Comparison of ENCODE assay signal across 4 fruit fly cellular contexts in genomic region chrX:10232497-10232896, dm6.
TF ChIP-seq lines count a peak whose summit lies in the region.

No protein-coding gene starts in this region.

- TF ChIP-seq CTCF in whole organism, embryonic (GFP tag; optimal IDR thresholded peaks at IDR 0.05; lab: Kevin White, UChicago), result peak; percentile 36

TF ChIP-seq in whole organism, embryonic, 481 proteins besides CTCF, POLR2A, EP300 and RAD21 (continues in another document):
- TF ChIP-seq sna (GFP tag; IDR thresholded peaks at IDR 0.05; lab: Robert Waterston, UW; ENCODE audit: partially characterized antibody), result no peak
- TF ChIP-seq E2f2 (GFP tag; IDR thresholded peaks at IDR 0.05; lab: Robert Waterston, UW), result peak; percentile 33; the same call in 1 of the 2 replicates
- TF ChIP-seq az2 (GFP tag; optimal IDR thresholded peaks at IDR 0.05; lab: Kevin White, UChicago), result peak; percentile 75
- peak in 1 of 2 experiments; percentile 1 for TF ChIP-seq insv (GFP tag; optimal IDR thresholded peaks at IDR 0.05; lab: Kevin White, UChicago)
- peak; percentile 85 for TF ChIP-seq CG7556 (GFP tag; optimal IDR thresholded peaks at IDR 0.05; lab: Kevin White, UChicago)
- no peak for TF ChIP-seq pita (GFP tag; optimal IDR thresholded peaks at IDR 0.05; lab: Kevin White, UChicago)
- TF ChIP-seq Lhr (GFP tag; optimal IDR thresholded peaks at IDR 0.05; lab: Kevin White, UChicago), result peak; percentile 6
- 0 out of 3 replicates have a peak, but pooled peaks have one; percentile 32 for TF ChIP-seq otp (GFP tag; IDR thresholded peaks at IDR 0.05; lab: Robert Waterston, UW)
- peak; percentile 51; the same call in 1 of the 2 replicates for TF ChIP-seq CG10321 (GFP tag; IDR thresholded peaks at IDR 0.05; lab: Robert Waterston, UW)
- TF ChIP-seq CG32767 (GFP tag; IDR thresholded peaks at IDR 0.05; lab: Robert Waterston, UW), result peak; percentile 73
- TF ChIP-seq CG32772 (GFP tag; IDR thresholded peaks at IDR 0.05; lab: Robert Waterston, UW), result peak; percentile 43
- no peak for TF ChIP-seq ato (GFP tag; IDR thresholded peaks at IDR 0.05; lab: Robert Waterston, UW; ENCODE audit: partially characterized antibody)
- peak; percentile 68 for TF ChIP-seq CrebB (tag; optimal IDR thresholded peaks at IDR 0.05; lab: Kevin White, UChicago)
- TF ChIP-seq CG15601 (tag; optimal IDR thresholded peaks at IDR 0.05; lab: Kevin White, UChicago), result peak; percentile 40
- no peak for TF ChIP-seq Sry-β (GFP tag; optimal IDR thresholded peaks at IDR 0.05; lab: Kevin White, UChicago)
- TF ChIP-seq dan (GFP tag; IDR thresholded peaks at IDR 0.05; lab: Robert Waterston, UW), result no peak
- TF ChIP-seq CG6689 (GFP tag; IDR thresholded peaks at IDR 0.05; lab: Robert Waterston, UW), result peak; percentile 80
- no peak for TF ChIP-seq CG14965 (GFP tag; optimal IDR thresholded peaks at IDR 0.05; lab: Kevin White, UChicago; ENCODE audit: borderline replicate concordance)
- TF ChIP-seq sug (tag; optimal IDR thresholded peaks at IDR 0.05; lab: Kevin White, UChicago), result peak; percentile 43
- TF ChIP-seq Oli (tag; optimal IDR thresholded peaks at IDR 0.05; lab: Kevin White, UChicago), result peak; percentile 90
- peak; percentile 48 for TF ChIP-seq ems (GFP tag; optimal IDR thresholded peaks at IDR 0.05; lab: Kevin White, UChicago)

TF ChIP-seq in whole organism, prepupa, 60 proteins besides CTCF, POLR2A, EP300 and RAD21:
- peak; percentile 2 for TF ChIP-seq CG8632 (GFP tag; optimal IDR thresholded peaks at IDR 0.05; lab: Kevin White, UChicago)
- TF ChIP-seq Lpt (GFP tag; optimal IDR thresholded peaks at IDR 0.05; lab: Kevin White, UChicago), result peak; percentile 17
- no peak for TF ChIP-seq CG9139 (GFP tag; optimal IDR thresholded peaks at IDR 0.05; lab: Kevin White, UChicago)
- TF ChIP-seq Eip78C (GFP tag; lab: Kevin White, UChicago), result peak; percentile 51
- peak; percentile 75 for TF ChIP-seq CG8119 (GFP tag; IDR thresholded peaks at IDR 0.05; lab: Robert Waterston, UW)
- no peak for TF ChIP-seq CG31627 (GFP tag; optimal IDR thresholded peaks at IDR 0.05; lab: Kevin White, UChicago)
- no peak for TF ChIP-seq CG6854 (GFP tag; optimal IDR thresholded peaks at IDR 0.05; lab: Kevin White, UChicago)
- peak; percentile 70 for TF ChIP-seq CG15336 (GFP tag; IDR thresholded peaks at IDR 0.05; lab: Robert Waterston, UW)
- peak; percentile 14 for TF ChIP-seq CG32006 (GFP tag; optimal IDR thresholded peaks at IDR 0.05; lab: Kevin White, UChicago)
- peak; percentile 11; the same call in 1 of the 3 replicates for TF ChIP-seq eg (GFP tag; IDR thresholded peaks at IDR 0.05; lab: Robert Waterston, UW)
- peak; percentile 3 for TF ChIP-seq net (GFP tag; optimal IDR thresholded peaks at IDR 0.05; lab: Kevin White, UChicago)
- peak; percentile 58 for TF ChIP-seq svp (GFP tag; lab: Kevin White, UChicago)

TF ChIP-seq in whole organism, pupa, 21 proteins besides CTCF, POLR2A, EP300 and RAD21:
- TF ChIP-seq CG32121 (GFP tag; IDR thresholded peaks at IDR 0.05; lab: Robert Waterston, UW) (peak; percentile 29; the same call in 1 of the 2 replicates), CG17806 (tag; optimal IDR thresholded peaks at IDR 0.05; lab: Kevin White, UChicago) (no peak), CG4496 (GFP tag; IDR thresholded peaks at IDR 0.05; lab: Robert Waterston, UW) (no peak), CG34367 (tag; optimal IDR thresholded peaks at IDR 0.05; lab: Kevin White, UChicago) (no peak), D1 (tag; optimal IDR thresholded peaks at IDR 0.05; lab: Kevin White, UChicago) (no peak), CG15710 (tag; optimal IDR thresholded peaks at IDR 0.05; lab: Kevin White, UChicago) (no peak), CG9948 (tag; optimal IDR thresholded peaks at IDR 0.05; lab: Kevin White, UChicago) (no peak)

TF ChIP-seq in whole organism, wandering third instar larva, 38 proteins besides CTCF, POLR2A, EP300 and RAD21:
- TF ChIP-seq rgr (GFP tag; optimal IDR thresholded peaks at IDR 0.05; lab: Kevin White, UChicago) (peak; percentile 20), woc (GFP tag; optimal IDR thresholded peaks at IDR 0.05; lab: Kevin White, UChicago) (no peak), OdsH (GFP tag; optimal IDR thresholded peaks at IDR 0.05; lab: Kevin White, UChicago) (peak; percentile 5), sv (GFP tag; optimal IDR thresholded peaks at IDR 0.05; lab: Kevin White, UChicago) (peak; percentile 17)

Comparison
In these comparisons a context has a peak if more than half of its experiments do, and no peak if none do; other contexts are left out.
1. Of the 7 proteins assayed by ChIP-seq in both whole organism, embryonic and whole organism, prepupa: peak only in whole organism, embryonic: Blimp-1, CG6854 and Sox102F; only in whole organism, prepupa: Lpt; in both: none; in neither: 3.